Worm (Caenorhabditis elegans): ENCODE data around the gene rps-9.

DNA sequence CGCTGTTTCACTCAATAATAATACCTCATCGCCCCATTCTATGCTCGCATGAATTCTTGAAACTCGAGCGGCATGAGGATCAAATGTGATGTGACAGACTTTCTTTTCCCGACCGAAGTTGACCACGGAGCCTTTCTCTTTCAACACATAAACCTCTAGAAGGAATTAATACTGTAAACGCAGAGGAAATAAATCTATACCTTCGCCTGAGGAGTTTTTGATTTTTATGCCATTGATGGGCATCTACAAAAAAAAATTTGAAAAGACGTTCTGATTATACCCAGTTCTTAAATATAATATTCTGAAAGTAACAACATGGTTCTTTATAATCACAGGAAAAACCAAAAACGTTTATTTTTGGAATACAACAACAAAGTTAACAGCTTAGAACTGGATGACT lies 29.9 kb downstream of the rps-9 start, which contains the start of gene nbs-1:
- TF ChIP-seq W03F9.2 (tag; optimal IDR thresholded peaks at IDR 0.05) (no peak), him-1 (tag; optimal IDR thresholded peaks at IDR 0.05) (no peak), dao-5 (tag; optimal IDR thresholded peaks at IDR 0.05) (no peak)

Measured in whole organism, L4/young adult.